Fruit fly (Drosophila melanogaster) whole organism, embryonic: ENCODE data around the gene Nin.

Source experiments
- Awh ChIP-seq: fragments of 200-800 bp; sonication (Bioruptor generic); IDR thresholded peaks from 2 replicates; pipeline ENCODE4, ENCODE4 v1.3.6; 2022; ENCODE audit warnings: missing biosample characterization, missing genetic modification characterization
- CG12769 ChIP-seq: fragments of 200-800 bp; sonication (Bioruptor generic); optimal IDR thresholded peaks from 2 replicates; lab custom pipeline; 2019; ENCODE audit warnings: missing biosample characterization, mild to moderate bottlenecking, missing genetic modification characterization, moderate library complexity
- CG17328 ChIP-seq: fragments of 200-800 bp; sonication (Bioruptor generic); IDR thresholded peaks from 2 replicates; pipeline ENCODE4 v1.3.6; 2022; ENCODE audit warnings: missing biosample characterization, missing genetic modification characterization
- CG4282 ChIP-seq: fragments of 200-800 bp; sonication (Bioruptor generic); optimal IDR thresholded peaks from 2 replicates; lab custom pipeline; 2016; ENCODE audit warnings: missing biosample characterization, missing genetic modification characterization
- NFAT ChIP-seq: fragments of 200-800 bp; sonication (Bioruptor generic); IDR thresholded peaks from 2 replicates; pipeline ENCODE4 v1.3.6; 2022; ENCODE audit warnings: missing biosample characterization, missing genetic modification characterization
- ci ChIP-seq: fragments of 200-800 bp; sonication (Bioruptor generic); IDR thresholded peaks from 3 replicates; pipeline ENCODE4 v1.3.6; 2022; ENCODE audit warnings: missing biosample characterization, missing genetic modification characterization
- jigr1 ChIP-seq: fragments of 200-800 bp; sonication (Bioruptor generic); IDR thresholded peaks from 3 replicates; pipeline ENCODE4 v1.3.6; 2022; ENCODE audit warnings: missing biosample characterization, missing genetic modification characterization
- mld ChIP-seq: fragments of 200-800 bp; sonication (Bioruptor generic); IDR thresholded peaks from 3 replicates; pipeline ENCODE4 v1.3.6; 2022; ENCODE audit warnings: missing biosample characterization, missing genetic modification characterization; ENCODE audit not compliant: partially characterized antibody
- tll ChIP-seq, 2 experiments: fragments of 200-800 bp in 1 of 2; fragments of >200 bp in 1 of 2; sonication (Bioruptor generic) in 1 of 2; optimal IDR thresholded peaks; 2 replicates each; lab custom pipeline; 2017 to 2019; ENCODE audit warnings: missing biosample characterization in 2 of 2, missing genetic modification characterization in 2 of 2, mild to moderate bottlenecking in 1 of 2, moderate library complexity in 1 of 2

- TF ChIP-seq tll (GFP tag; optimal IDR thresholded peaks at IDR 0.05; lab: Kevin White, UChicago) (no peak), CG17328 (GFP tag; lab: Robert Waterston, UW) (no peak), CG12769 (no peak), mld (GFP tag; lab: Robert Waterston, UW) (no peak), jigr1 (no peak), ci (no peak), Awh (GFP tag; lab: Robert Waterston, UW) (no peak), NFAT (no peak), CG4282 (GFP tag; lab: Kevin White, UChicago) (no peak)
Measured at dm6 chr2L:5264157-5264556, 14.2 kb downstream of the Nin start.
